Fruit fly (Drosophila melanogaster) whole organism, embryonic: ENCODE results near the gene RabX5.
A peak's percentile ranks its signal among the peaks of the same experiment; 100 is the strongest.

Source experiments
- Atf3 ChIP-seq: fragments of 200-800 bp; sonication (Bioruptor generic); optimal IDR thresholded peaks from 3 replicates; lab custom pipeline; 2016; ENCODE audit warnings: missing biosample characterization, missing genetic modification characterization
- Awh ChIP-seq: fragments of 200-800 bp; sonication (Bioruptor generic); IDR thresholded peaks from 2 replicates; pipeline ENCODE4, ENCODE4 v1.3.6; 2022; ENCODE audit warnings: missing biosample characterization, missing genetic modification characterization
- Blimp-1 ChIP-seq: fragments of 200-800 bp; sonication (Bioruptor generic); optimal IDR thresholded peaks from 3 replicates; lab custom pipeline; 2018; ENCODE audit warnings: missing biosample characterization, missing genetic modification characterization, mild to moderate bottlenecking, moderate library complexity, missing genetic modification reagents
- CG10543 ChIP-seq: fragments of 200-800 bp; sonication (Bioruptor generic); optimal IDR thresholded peaks from 3 replicates; lab custom pipeline; 2017; ENCODE audit warnings: missing biosample characterization, mild to moderate bottlenecking, missing genetic modification characterization, moderate library complexity
- CG10565 ChIP-seq: fragments of 200-800 bp; sonication (Bioruptor generic); optimal IDR thresholded peaks from 3 replicates; lab custom pipeline; 2016; ENCODE audit warnings: missing biosample characterization, mild to moderate bottlenecking, missing genetic modification characterization
- CG11504 ChIP-seq: fragments of 200-800 bp; sonication (Bioruptor generic); optimal IDR thresholded peaks from 3 replicates; lab custom pipeline; 2019; ENCODE audit warnings: missing biosample characterization, mild to moderate bottlenecking, missing genetic modification characterization, moderate library complexity
- CG12219 ChIP-seq: fragments of 200-800 bp; sonication (Bioruptor generic); optimal IDR thresholded peaks from 3 replicates; lab custom pipeline; 2018; ENCODE audit warnings: missing biosample characterization, mild to moderate bottlenecking, missing genetic modification characterization
- CG1233 ChIP-seq: fragments of 200-800 bp; sonication (Bioruptor generic); optimal IDR thresholded peaks from 4 replicates; lab custom pipeline; 2018; ENCODE audit warnings: missing biosample characterization, mild to moderate bottlenecking, missing genetic modification characterization
- CG12659 ChIP-seq: fragments of 200-800 bp; sonication (Bioruptor generic); optimal IDR thresholded peaks from 3 replicates; lab custom pipeline; 2017; ENCODE audit warnings: mild to moderate bottlenecking, missing biosample characterization, missing genetic modification reagents, missing genetic modification characterization
- CG13424 ChIP-seq: fragments of 200-800 bp; sonication (Bioruptor generic); optimal IDR thresholded peaks from 2 replicates; lab custom pipeline; 2019; ENCODE audit warnings: missing biosample characterization, mild to moderate bottlenecking, missing genetic modification characterization, moderate library complexity
- CG13894 ChIP-seq: fragments of 200-800 bp; sonication (Bioruptor generic); optimal IDR thresholded peaks from 3 replicates; lab custom pipeline; 2018; ENCODE audit warnings: missing biosample characterization, mild to moderate bottlenecking, missing genetic modification characterization, moderate library complexity
- CG2116 ChIP-seq: fragments of 200-800 bp; sonication (Bioruptor generic); optimal IDR thresholded peaks from 3 replicates; lab custom pipeline; 2018; ENCODE audit warnings: missing biosample characterization, mild to moderate bottlenecking, missing genetic modification characterization
- CG31365 ChIP-seq: fragments of 200-800 bp; sonication (Bioruptor generic); optimal IDR thresholded peaks from 2 replicates; lab custom pipeline; 2018; ENCODE audit warnings: missing biosample characterization, mild to moderate bottlenecking, missing genetic modification characterization
- CG31441 ChIP-seq: fragments of 200-800 bp; sonication (Bioruptor generic); IDR thresholded peaks from 2 replicates; pipeline ENCODE4 v1.3.6; 2022; ENCODE audit warnings: missing biosample characterization, missing genetic modification characterization
- CG32532 ChIP-seq: fragments of 200-800 bp; sonication (Bioruptor generic); IDR thresholded peaks from 2 replicates; pipeline ENCODE4 v1.3.6; 2022; ENCODE audit warnings: missing biosample characterization, missing genetic modification characterization
- CG4707 ChIP-seq: fragments of 200-800 bp; sonication (Bioruptor generic); optimal IDR thresholded peaks from 2 replicates; lab custom pipeline; 2018; ENCODE audit warnings: missing biosample characterization, mild to moderate bottlenecking, missing genetic modification characterization, moderate library complexity
- CG4730 ChIP-seq: fragments of 200-800 bp; sonication (Bioruptor generic); IDR thresholded peaks from 2 replicates; pipeline ENCODE4 v1.3.6; 2022; ENCODE audit warnings: missing biosample characterization, missing genetic modification characterization
- CG5953 ChIP-seq: fragments of 200-800 bp; sonication (Bioruptor generic); IDR thresholded peaks from 2 replicates; pipeline ENCODE4 v1.3.6; 2022; ENCODE audit warnings: missing biosample characterization, missing genetic modification characterization
- CG6683 ChIP-seq: fragments of 200-800 bp; sonication (Bioruptor generic); optimal IDR thresholded peaks from 2 replicates; lab custom pipeline; 2017; ENCODE audit warnings: missing biosample characterization, mild to moderate bottlenecking, missing genetic modification characterization, missing genetic modification reagents
- CG6765 ChIP-seq: fragments of 200-800 bp; sonication (Bioruptor generic); optimal IDR thresholded peaks from 3 replicates; lab custom pipeline; 2017; ENCODE audit warnings: missing biosample characterization, mild to moderate bottlenecking, missing genetic modification characterization
- CG8290 ChIP-seq, 3 experiments: fragments of 200-800 bp; sonication (Bioruptor generic); optimal IDR thresholded peaks; 2 replicates each; lab custom pipeline; 2016 to 2019; ENCODE audit warnings: missing biosample characterization in 3 of 3, missing genetic modification characterization in 3 of 3, mild to moderate bottlenecking in 2 of 3, moderate library complexity in 1 of 3
- CG9437 ChIP-seq: fragments of 200-800 bp; sonication (Bioruptor generic); optimal IDR thresholded peaks from 2 replicates; lab custom pipeline; 2018; ENCODE audit warnings: missing biosample characterization, mild to moderate bottlenecking, missing genetic modification characterization
- CG9609 ChIP-seq: fragments of 200-800 bp; sonication (Bioruptor generic); optimal IDR thresholded peaks from 3 replicates; lab custom pipeline; 2016; ENCODE audit warnings: missing biosample characterization, missing genetic modification characterization
- Hr78 ChIP-seq, 2 experiments: fragments of 200-800 bp in 1 of 2; fragments of >200 bp in 1 of 2; sonication (Bioruptor generic) in 1 of 2; optimal IDR thresholded peaks; 2 replicates each; lab custom pipeline; 2017 to 2019; ENCODE audit warnings: missing biosample characterization in 2 of 2, missing genetic modification characterization in 2 of 2, mild to moderate bottlenecking in 1 of 2, moderate library complexity in 1 of 2
- Jarid2 ChIP-seq: fragments of 200-800 bp; sonication (Bioruptor generic); optimal IDR thresholded peaks from 3 replicates; lab custom pipeline; 2017; ENCODE audit warnings: mild to moderate bottlenecking, missing biosample characterization, missing genetic modification reagents, missing genetic modification characterization
- NC2β ChIP-seq: fragments of 200-800 bp; sonication (Bioruptor generic); optimal IDR thresholded peaks from 2 replicates; lab custom pipeline; 2016; ENCODE audit warnings: missing biosample characterization, missing genetic modification characterization
- Nf-YA ChIP-seq: fragments of 200-800 bp; sonication (Bioruptor generic); IDR thresholded peaks from 2 replicates; pipeline ENCODE4 v1.3.6; 2022; ENCODE audit warnings: missing biosample characterization, missing genetic modification characterization
- Nf-YC ChIP-seq: fragments of 200-800 bp; optimal IDR thresholded peaks from 3 replicates; lab custom pipeline; 2019; ENCODE audit warnings: missing biosample characterization, mild to moderate bottlenecking, missing genetic modification characterization, moderate library complexity
- PHDP ChIP-seq: fragments of 200-800 bp; sonication (Bioruptor generic); optimal IDR thresholded peaks from 3 replicates; lab custom pipeline; 2018; ENCODE audit warnings: missing biosample characterization, mild to moderate bottlenecking, missing genetic modification characterization, moderate library complexity
- YL-1 ChIP-seq: fragments of 200-800 bp; sonication (Bioruptor generic); optimal IDR thresholded peaks from 3 replicates; lab custom pipeline; 2017; ENCODE audit warnings: missing biosample characterization, mild to moderate bottlenecking, missing genetic modification characterization
- ara ChIP-seq: fragments of 200-800 bp; sonication (Bioruptor generic); IDR thresholded peaks from 2 replicates; pipeline ENCODE4 v1.3.6; 2022; ENCODE audit warnings: missing biosample characterization, missing genetic modification characterization
- bbx ChIP-seq: fragments of 200-800 bp; sonication (Bioruptor generic); IDR thresholded peaks from 2 replicates; pipeline ENCODE4 v1.3.6; 2022; ENCODE audit warnings: missing biosample characterization, missing genetic modification characterization; ENCODE audit not compliant: partially characterized antibody
- btn ChIP-seq: fragments of 200-800 bp; sonication (Bioruptor generic); optimal IDR thresholded peaks from 2 replicates; lab custom pipeline; 2016; ENCODE audit warnings: missing biosample characterization, missing genetic modification characterization
- dpn ChIP-seq, 2 experiments: fragments of 200-800 bp; sonication (Bioruptor generic); optimal IDR thresholded peaks; 3 replicates each; lab custom pipeline; 2016; ENCODE audit warnings: missing biosample characterization in 2 of 2, missing genetic modification characterization in 2 of 2
- exex ChIP-seq: fragments of 200-800 bp; sonication (Bioruptor generic); optimal IDR thresholded peaks from 4 replicates; lab custom pipeline; 2018; ENCODE audit warnings: missing biosample characterization, mild to moderate bottlenecking, missing genetic modification characterization, moderate library complexity
- ftz-f1 ChIP-seq: fragments of 200-800 bp; sonication (Bioruptor generic); optimal IDR thresholded peaks from 2 replicates; lab custom pipeline; 2016; ENCODE audit warnings: missing biosample characterization, missing genetic modification characterization
- pb ChIP-seq: fragments of 200-800 bp; sonication (Bioruptor generic); optimal IDR thresholded peaks from 3 replicates; lab custom pipeline; 2016; ENCODE audit warnings: missing biosample characterization, missing genetic modification characterization
- phol ChIP-seq: fragments of 200-800 bp; sonication (Bioruptor generic); optimal IDR thresholded peaks from 3 replicates; lab custom pipeline; 2018; ENCODE audit warnings: missing biosample characterization, mild to moderate bottlenecking, missing genetic modification characterization, moderate library complexity
- prd ChIP-seq, 3 experiments: fragments of >200 bp in 2 of 3; fragments of 200-800 bp in 1 of 3; sonication (Bioruptor generic) in 1 of 3; optimal IDR thresholded peaks in 2 of 3; IDR thresholded peaks in 1 of 3; 2 replicates in 2 of 3; 3 replicates in 1 of 3; pipeline versions ENCODE4 v1.3.6 to Lab custom; 2017 to 2022; ENCODE audit warnings: missing biosample characterization in 1 of 3, missing genetic modification characterization in 1 of 3
- pros ChIP-seq: fragments of 200-800 bp; sonication (Bioruptor generic); optimal IDR thresholded peaks from 3 replicates; lab custom pipeline; 2019; ENCODE audit warnings: missing biosample characterization, mild to moderate bottlenecking, missing genetic modification characterization, moderate library complexity
- repo ChIP-seq: fragments of 200-800 bp; sonication (Bioruptor generic); optimal IDR thresholded peaks from 2 replicates; lab custom pipeline; 2016; ENCODE audit warnings: missing biosample characterization, missing genetic modification characterization
- sqz ChIP-seq: fragments of 200-800 bp; sonication (Bioruptor generic); optimal IDR thresholded peaks from 3 replicates; lab custom pipeline; 2018; ENCODE audit warnings: missing biosample characterization, mild to moderate bottlenecking, missing genetic modification characterization
- ssp ChIP-seq: fragments of 200-800 bp; sonication (Bioruptor generic); IDR thresholded peaks from 2 replicates; pipeline ENCODE4 v1.3.6; 2022; ENCODE audit warnings: missing biosample characterization, missing genetic modification characterization
- stwl ChIP-seq: fragments of 200-800 bp; sonication (Bioruptor generic); optimal IDR thresholded peaks from 3 replicates; lab custom pipeline; 2018; ENCODE audit warnings: missing biosample characterization, mild to moderate bottlenecking, missing genetic modification characterization, moderate library complexity
- tna ChIP-seq: fragments of 200-800 bp; sonication (Bioruptor generic); IDR thresholded peaks from 2 replicates; pipeline ENCODE4 v1.3.6; 2022; ENCODE audit warnings: missing biosample characterization, missing genetic modification characterization; ENCODE audit not compliant: partially characterized antibody
- toy ChIP-seq: fragments of 200-800 bp; sonication (Bioruptor generic); IDR thresholded peaks from 2 replicates; pipeline ENCODE4 v1.3.6; 2022; ENCODE audit warnings: missing biosample characterization, missing genetic modification characterization
- vnd ChIP-seq: fragments of 200-800 bp; sonication (Bioruptor generic); IDR thresholded peaks from 3 replicates; pipeline ENCODE4 v1.3.6; 2022; ENCODE audit warnings: missing biosample characterization, missing genetic modification characterization; ENCODE audit not compliant: partially characterized antibody
- vvl ChIP-seq: fragments of 200-800 bp; sonication (Bioruptor generic); IDR thresholded peaks from 2 replicates; pipeline ENCODE4 v1.3.6; 2022; ENCODE audit warnings: missing biosample characterization, missing genetic modification characterization

Gene RabX5

dm6 chr3L:1668504-1668903 lies 1.4 kb downstream of the RabX5 start, which contains the start of gene RpL23A (continued):
- TF ChIP-seq ssp (GFP tag; lab: Robert Waterston, UW), result peak; percentile 87
- peak; percentile 96 for TF ChIP-seq CG6765 (GFP tag; lab: Kevin White, UChicago)
- TF ChIP-seq CG4707 (GFP tag; lab: Kevin White, UChicago), result peak; percentile 86
- TF ChIP-seq tna, result no peak
- TF ChIP-seq vvl (GFP tag; lab: Robert Waterston, UW), result peak; percentile 97
- peak; percentile 95 for TF ChIP-seq CG1233 (GFP tag; lab: Kevin White, UChicago)
- TF ChIP-seq CG10565 (GFP tag; lab: Kevin White, UChicago), result peak; percentile 84
- TF ChIP-seq PHDP (tag; lab: Kevin White, UChicago), result peak; percentile 92
- peak; percentile 100 for TF ChIP-seq NC2β (GFP tag; lab: Kevin White, UChicago)
- peak; percentile 90 for TF ChIP-seq Blimp-1 (GFP tag; lab: Kevin White, UChicago)
- TF ChIP-seq Nf-YC (tag; lab: Kevin White, UChicago), result peak; percentile 80
- peak; percentile 84 for TF ChIP-seq CG13424 (tag; lab: Kevin White, UChicago)
- peak; percentile 72 for TF ChIP-seq exex (tag; lab: Kevin White, UChicago)
- no peak for TF ChIP-seq sqz (GFP tag; lab: Kevin White, UChicago)
- peak; percentile 95 for TF ChIP-seq CG8290 (GFP tag; optimal IDR thresholded peaks at IDR 0.05; lab: Kevin White, UChicago)
- peak; percentile 84 to 99 for TF ChIP-seq CG8290 (tag; optimal IDR thresholded peaks at IDR 0.05; lab: Kevin White, UChicago)
- no peak for TF ChIP-seq prd (optimal IDR thresholded peaks at IDR 0.05; lab: Kevin White, UChicago)
- TF ChIP-seq prd (GFP tag; IDR thresholded peaks at IDR 0.05; lab: Robert Waterston, UW), result peak; percentile 89
- peak; percentile 98 for TF ChIP-seq YL-1 (GFP tag; lab: Kevin White, UChicago)
- peak; percentile 97 for TF ChIP-seq CG4730 (GFP tag; lab: Robert Waterston, UW)
- no peak for TF ChIP-seq Hr78 (GFP tag; optimal IDR thresholded peaks at IDR 0.05; lab: Kevin White, UChicago)
- TF ChIP-seq CG9437 (GFP tag; lab: Kevin White, UChicago), result peak; percentile 80
- TF ChIP-seq CG12219 (GFP tag; lab: Kevin White, UChicago), result peak; percentile 88
- TF ChIP-seq dpn (GFP tag; optimal IDR thresholded peaks at IDR 0.05; lab: Kevin White, UChicago), result peak; percentile 93 to 98
- TF ChIP-seq CG12659 (GFP tag; lab: Kevin White, UChicago), result peak; percentile 98
- peak; percentile 89 for TF ChIP-seq CG11504 (tag; lab: Kevin White, UChicago)
- peak; percentile 95 for TF ChIP-seq Atf3
- peak; percentile 85 for TF ChIP-seq Jarid2 (GFP tag; lab: Kevin White, UChicago)
- peak; percentile 97 for TF ChIP-seq repo (GFP tag; lab: Kevin White, UChicago)
- TF ChIP-seq CG31365 (tag; lab: Kevin White, UChicago), result peak; percentile 81
- peak; percentile 87 for TF ChIP-seq CG31441
- TF ChIP-seq CG2116 (GFP tag; lab: Kevin White, UChicago), result peak; percentile 93
- TF ChIP-seq ara (GFP tag; lab: Robert Waterston, UW), result peak; percentile 90
- TF ChIP-seq Nf-YA (GFP tag; lab: Robert Waterston, UW), result peak; percentile 87
- TF ChIP-seq pb (GFP tag; lab: Kevin White, UChicago), result peak; percentile 97
- peak; percentile 41; the same call in 1 of the 2 replicates for TF ChIP-seq bbx (GFP tag; lab: Robert Waterston, UW)
- peak; percentile 97 for TF ChIP-seq stwl
- TF ChIP-seq Awh (GFP tag; lab: Robert Waterston, UW), result peak; percentile 91
- peak; percentile 97 for TF ChIP-seq CG10543 (GFP tag; lab: Kevin White, UChicago)
- peak; percentile 97 for TF ChIP-seq CG32532 (GFP tag; lab: Robert Waterston, UW)
- TF ChIP-seq phol, result peak; percentile 95
- TF ChIP-seq CG9609 (GFP tag; lab: Kevin White, UChicago), result peak; percentile 98
- TF ChIP-seq toy (GFP tag; lab: Robert Waterston, UW), result peak; percentile 77; the same call in 1 of the 2 replicates
- peak; percentile 95 for TF ChIP-seq CG6683 (GFP tag; lab: Kevin White, UChicago)
- TF ChIP-seq pros, result peak; percentile 23
- peak; percentile 91 for TF ChIP-seq ftz-f1 (GFP tag; lab: Kevin White, UChicago)
- no peak for TF ChIP-seq vnd (GFP tag; lab: Robert Waterston, UW)
- TF ChIP-seq CG5953 (GFP tag; lab: Robert Waterston, UW), result peak; percentile 90
- TF ChIP-seq CG13894, result peak; percentile 95
- peak; percentile 92 for TF ChIP-seq btn
